Worm (Caenorhabditis elegans) whole organism, L2 larva: ENCODE results near the gene F18E9.1.

ENCODE experiments used
- nhr-23 ChIP-seq: fragments of 150-350 bp; optimal IDR thresholded peaks from 2 replicates; lab custom pipeline; 2014; ENCODE audit warnings: missing biosample characterization, missing genetic modification reagents, missing genetic modification characterization
- unc-55 ChIP-seq: fragments of 150-350 bp; sonication (generic microtip); optimal IDR thresholded peaks from 3 replicates; lab custom pipeline; 2014; ENCODE audit warnings: missing biosample characterization, missing genetic modification reagents, missing genetic modification characterization

ce11 chrX:8648582-8648981, 47.2 kb downstream of the F18E9.1 start:
- TF ChIP-seq unc-55 (no peak), nhr-23 (tag; lab: Kevin White, UChicago) (no peak)
